Fruit fly (Drosophila melanogaster): Measurements from ENCODE around the gene AdipoR.
A peak's percentile ranks its signal among the peaks of the same experiment; 100 is the strongest.

The AdipoR gene

dm6 chr3R:22584582-22584981 lies 36.9 kb upstream of the AdipoR start, which contains the start of the genes CG33107 and CG6937 (continued):
- TF ChIP-seq Med (GFP tag) (peak; percentile 76), CG17186 (GFP tag; optimal IDR thresholded peaks at IDR 0.05) (peak; percentile 34), CG34224 (GFP tag; IDR thresholded peaks at IDR 0.05; ENCODE audit: partially characterized antibody) (peak; percentile 50; the same call in 2 of the 3 replicates), hkb (optimal IDR thresholded peaks at IDR 0.05) (peak; percentile 21), hkb (GFP tag; IDR thresholded peaks at IDR 0.05) (no peak), gt (GFP tag; IDR thresholded peaks at IDR 0.05) (no peak), sisA (GFP tag; IDR thresholded peaks at IDR 0.05) (no peak), MBD-R2 (GFP tag; IDR thresholded peaks at IDR 0.05) (peak; percentile 83), MESR4 (GFP tag; optimal IDR thresholded peaks at IDR 0.05) (peak; percentile 72), CG4617 (GFP tag; optimal IDR thresholded peaks at IDR 0.05; ENCODE audit: borderline replicate concordance) (peak; percentile 61), unc-4 (GFP tag; IDR thresholded peaks at IDR 0.05; ENCODE audit: partially characterized antibody) (peak; percentile 36), CG15514 (GFP tag; optimal IDR thresholded peaks at IDR 0.05) (peak; percentile 35), CG9797 (GFP tag; optimal IDR thresholded peaks at IDR 0.05) (peak; percentile 82), ftz-f1 (GFP tag; optimal IDR thresholded peaks at IDR 0.05) (peak; percentile 86), sna (GFP tag; IDR thresholded peaks at IDR 0.05; ENCODE audit: partially characterized antibody) (0 out of 2 replicates have a peak, but pooled peaks have one; percentile 16), sug (tag; optimal IDR thresholded peaks at IDR 0.05) (peak; percentile 9), CG42726 (GFP tag; IDR thresholded peaks at IDR 0.05; ENCODE audit: partially characterized antibody) (peak; percentile 48; the same call in 1 of the 2 replicates), Optix (GFP tag; IDR thresholded peaks at IDR 0.05) (no peak), Opbp (GFP tag; IDR thresholded peaks at IDR 0.05; ENCODE audit: partially characterized antibody) (0 out of 3 replicates have a peak, but pooled peaks have one; percentile 48), Max (GFP tag; optimal IDR thresholded peaks at IDR 0.05) (peak; percentile 87), Doc3 (GFP tag; IDR thresholded peaks at IDR 0.05; ENCODE audit: partially characterized antibody) (0 out of 3 replicates have a peak, but pooled peaks have one; percentile 42), CG13287 (GFP tag; IDR thresholded peaks at IDR 0.05; ENCODE audit: partially characterized antibody) (peak; percentile 59), YL-1 (GFP tag; optimal IDR thresholded peaks at IDR 0.05) (peak; percentile 66), CG34376 (GFP tag; optimal IDR thresholded peaks at IDR 0.05) (peak; percentile 0), stwl (tag; optimal IDR thresholded peaks at IDR 0.05) (peak; percentile 71), CG8924 (tag; optimal IDR thresholded peaks at IDR 0.05) (peak; percentile 30), Sin3A (optimal IDR thresholded peaks at IDR 0.05) (peak; percentile 47)

- no peak for TF ChIP-seq Atf3 (GFP tag; optimal IDR thresholded peaks at IDR 0.05)
- no peak for TF ChIP-seq disco-r (GFP tag; optimal IDR thresholded peaks at IDR 0.05)
- TF ChIP-seq danr (GFP tag; IDR thresholded peaks at IDR 0.05) = no peak
- no peak for TF ChIP-seq dysf (GFP tag; IDR thresholded peaks at IDR 0.05)
- no peak for TF ChIP-seq az2 (GFP tag; optimal IDR thresholded peaks at IDR 0.05)
- TF ChIP-seq chif (GFP tag; optimal IDR thresholded peaks at IDR 0.05) = no peak
- TF ChIP-seq CG8924 (tag; optimal IDR thresholded peaks at IDR 0.05) = no peak
- no peak for TF ChIP-seq klu (GFP tag; IDR thresholded peaks at IDR 0.05)
- TF ChIP-seq CG8944 (GFP tag; optimal IDR thresholded peaks at IDR 0.05) = no peak
- TF ChIP-seq ap (GFP tag; IDR thresholded peaks at IDR 0.05) = no peak
- TF ChIP-seq Aef1 (GFP tag; IDR thresholded peaks at IDR 0.05) = no peak
- TF ChIP-seq exex (tag; optimal IDR thresholded peaks at IDR 0.05) = no peak
- no peak for TF ChIP-seq crc (GFP tag; optimal IDR thresholded peaks at IDR 0.05)
- no peak for TF ChIP-seq CG7745 (tag; optimal IDR thresholded peaks at IDR 0.05)
- no peak for TF ChIP-seq cg (GFP tag; optimal IDR thresholded peaks at IDR 0.05)
- TF ChIP-seq Hr39 (optimal IDR thresholded peaks at IDR 0.05) = no peak
- no peak for TF ChIP-seq Ada2b (GFP tag; IDR thresholded peaks at IDR 0.05)
- TF ChIP-seq CG17829 (tag; optimal IDR thresholded peaks at IDR 0.05) = no peak
- no peak for TF ChIP-seq Myb (GFP tag; optimal IDR thresholded peaks at IDR 0.05)
- no peak for TF ChIP-seq CG4820 (GFP tag; optimal IDR thresholded peaks at IDR 0.05)
- TF ChIP-seq CG9817 (tag; optimal IDR thresholded peaks at IDR 0.05) = no peak
- TF ChIP-seq fd102C (GFP tag; optimal IDR thresholded peaks at IDR 0.05) = no peak
- no peak for TF ChIP-seq GATAe (GFP tag; conservative IDR thresholded peaks at IDR 0.05)
- no peak for TF ChIP-seq sisA (GFP tag; IDR thresholded peaks at IDR 0.05)
- no peak for TF ChIP-seq HmgD (GFP tag; optimal IDR thresholded peaks at IDR 0.05)
- TF ChIP-seq ftz-f1 (GFP tag; optimal IDR thresholded peaks at IDR 0.05) = peak; percentile 98
- no peak for TF ChIP-seq CG4617 (GFP tag; optimal IDR thresholded peaks at IDR 0.05; ENCODE audit: borderline replicate concordance)
- TF ChIP-seq Hand (GFP tag; optimal IDR thresholded peaks at IDR 0.05) = no peak
Observed at dm6 chr3R:22582981-22583380, 35.3 kb upstream of the AdipoR start, which contains the start of gene Dph5. TSS of gene Dph5 (minus strand) at chr3R:22583225.
